Worm (Caenorhabditis elegans) whole organism, mixed stage, embryonic: Measurements from ENCODE around the gene C56G2.4.

Source experiments
- blmp-1 ChIP-seq: fragments of 150-350 bp; optimal IDR thresholded peaks from 2 replicates; lab custom pipeline; 2014; ENCODE audit warnings: missing biosample characterization, missing genetic modification characterization
- ceh-39 ChIP-seq: fragments of 150-350 bp; optimal IDR thresholded peaks from 2 replicates; lab custom pipeline; 2014; ENCODE audit warnings: missing biosample characterization, missing genetic modification characterization
- elt-1 ChIP-seq: sonication (generic microtip); optimal IDR thresholded peaks from 2 replicates; lab custom pipeline; 2017; ENCODE audit warnings: missing genetic modification characterization, mild to moderate bottlenecking, missing compliant biosample characterization, antibody characterized with exemption, moderate library complexity, borderline replicate concordance; ENCODE audit not compliant: insufficient read depth
- hlh-1 ChIP-seq: fragments of 150-350 bp; optimal IDR thresholded peaks from 2 replicates; lab custom pipeline; 2014; ENCODE audit warnings: missing biosample characterization, missing genetic modification reagents, missing genetic modification characterization
- nhr-28 ChIP-seq: fragments of 150-350 bp; optimal IDR thresholded peaks from 2 replicates; lab custom pipeline; 2014; ENCODE audit warnings: missing biosample characterization, missing genetic modification characterization
- nhr-76 ChIP-seq: sonication (generic microtip); optimal IDR thresholded peaks from 2 replicates; lab custom pipeline; 2017; ENCODE audit warnings: missing biosample characterization, missing genetic modification characterization
- snpc-4 ChIP-seq: fragments of 150-350 bp; optimal IDR thresholded peaks from 2 replicates; lab custom pipeline; 2014; ENCODE audit warnings: missing biosample characterization, missing genetic modification characterization
- unc-62 ChIP-seq: fragments of 150-350 bp; optimal IDR thresholded peaks from 2 replicates; lab custom pipeline; 2014; ENCODE audit warnings: missing biosample characterization, missing genetic modification reagents, missing genetic modification characterization
- zip-8 ChIP-seq: fragments of 150-350 bp; optimal IDR thresholded peaks from 2 replicates; lab custom pipeline; 2014; ENCODE audit warnings: missing biosample characterization, missing genetic modification characterization

DNA sequence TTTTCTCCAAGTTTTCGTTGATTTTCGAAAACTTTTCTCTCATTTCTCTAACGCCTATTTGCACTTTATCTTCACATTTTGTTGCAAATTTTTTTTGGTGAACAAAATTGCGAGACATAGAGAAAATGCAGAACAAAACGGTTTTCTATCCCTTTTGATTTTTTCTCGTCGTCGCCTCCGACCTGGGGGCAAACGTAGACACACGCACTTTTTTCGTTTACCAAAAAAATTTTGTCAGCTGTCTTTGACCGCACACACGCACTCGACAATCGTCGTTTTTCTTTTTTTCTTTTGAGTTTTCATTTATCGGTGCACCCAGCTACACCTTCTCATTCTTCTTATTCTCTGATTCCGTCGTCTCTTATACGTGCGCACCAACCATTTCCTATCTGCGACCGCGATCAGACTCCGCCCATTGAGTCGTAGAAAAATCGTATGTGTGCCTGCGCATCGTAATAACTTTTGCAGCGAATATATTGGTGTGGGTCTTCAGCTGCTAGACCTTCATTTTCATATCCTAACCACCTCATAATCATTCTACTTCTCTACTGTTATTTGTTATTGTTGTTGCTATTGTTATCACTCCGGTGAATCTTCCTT is 30.9 kb downstream of the C56G2.4 start:
- TF ChIP-seq nhr-76 (tag; lab: Kevin White, UChicago): no peak
- peak; percentile 30 for TF ChIP-seq elt-1
- TF ChIP-seq unc-62 (GFP tag; lab: Kevin White, UChicago): no peak
- no peak for TF ChIP-seq snpc-4 (tag; lab: Kevin White, UChicago)
- TF ChIP-seq hlh-1 (tag; lab: Kevin White, UChicago): no peak
- no peak for TF ChIP-seq ceh-39
- TF ChIP-seq nhr-28: no peak
- no peak for TF ChIP-seq zip-8
- no peak for TF ChIP-seq blmp-1
